Worm (Caenorhabditis elegans): Measurements from ENCODE around the gene K09C4.10.

ce11 chrX:3271673-3272072, 8.4 kb downstream of the K09C4.10 start, which contains the start of gene K09C4.9:
- TF ChIP-seq R02D3.7 (tag; optimal IDR thresholded peaks at IDR 0.05) = no peak
- TF ChIP-seq ztf-11 (tag; optimal IDR thresholded peaks at IDR 0.05) = no peak
- TF ChIP-seq lin-29 (GFP tag; IDR thresholded peaks at IDR 0.05) = no peak
- no peak for TF ChIP-seq lin-38 (GFP tag; IDR thresholded peaks at IDR 0.05)
- no peak for TF ChIP-seq Y75B8A.6 (GFP tag; IDR thresholded peaks at IDR 0.05)
- TF ChIP-seq pqm-1 (tag; optimal IDR thresholded peaks at IDR 0.05) = no peak

All from whole organism, L4 larva.